Worm (Caenorhabditis elegans): ENCODE results near the gene magi-1.

The magi-1 gene

ce11 chrIV:11692071-11692673 lies 22.7 kb upstream of the magi-1 start (continued):
- no peak for TF ChIP-seq ceh-88 (GFP tag; IDR thresholded peaks at IDR 0.05)
- no peak for TF ChIP-seq unc-62 (GFP tag; optimal IDR thresholded peaks at IDR 0.05)
- peak; percentile 64 for TF ChIP-seq xbp-1 (tag; optimal IDR thresholded peaks at IDR 0.05)
- no peak for TF ChIP-seq nhr-11 (tag; optimal IDR thresholded peaks at IDR 0.05)
- no peak for TF ChIP-seq lin-39 (tag; optimal IDR thresholded peaks at IDR 0.05)
- peak; percentile 62 for TF ChIP-seq dsc-1 (tag; optimal IDR thresholded peaks at IDR 0.05)
- TF ChIP-seq fkh-4 (tag; optimal IDR thresholded peaks at IDR 0.05; ENCODE audit: borderline replicate concordance) = no peak
- peak; percentile 35 to 86 (median 66) for TF ChIP-seq ceh-82 (tag; optimal IDR thresholded peaks at IDR 0.05)
- peak; percentile 74 for TF ChIP-seq swsn-7 (tag; optimal IDR thresholded peaks at IDR 0.05)
- peak; percentile 42 for TF ChIP-seq jun-1 (tag; optimal IDR thresholded peaks at IDR 0.05)
- peak; percentile 87 for TF ChIP-seq nhr-71 (tag; optimal IDR thresholded peaks at IDR 0.05)
- TF ChIP-seq tbx-2 (tag; optimal IDR thresholded peaks at IDR 0.05) = peak; percentile 73
- peak; percentile 65 for TF ChIP-seq nhr-19 (GFP tag; conservative IDR thresholded peaks at IDR 0.05)
- TF ChIP-seq efl-3 (GFP tag; optimal IDR thresholded peaks at IDR 0.05) = no peak
- TF ChIP-seq blmp-1 (tag; optimal IDR thresholded peaks at IDR 0.05) = peak; percentile 97
- peak; percentile 87 for TF ChIP-seq nhr-77 (tag; optimal IDR thresholded peaks at IDR 0.05)
- TF ChIP-seq ztf-11 (tag; optimal IDR thresholded peaks at IDR 0.05) = no peak
- TF ChIP-seq mab-9 (GFP tag; IDR thresholded peaks at IDR 0.05) = no peak
- no peak for TF ChIP-seq nhr-84 (tag; optimal IDR thresholded peaks at IDR 0.05)
- peak; percentile 61 for TF ChIP-seq fkh-10 (GFP tag; optimal IDR thresholded peaks at IDR 0.05)
- no peak for TF ChIP-seq nhr-12 (tag; optimal IDR thresholded peaks at IDR 0.05)
- peak; percentile 77 for TF ChIP-seq nhr-90 (tag; optimal IDR thresholded peaks at IDR 0.05; ENCODE audit: poor library complexity)
- no peak for TF ChIP-seq ets-5 (GFP tag; IDR thresholded peaks at IDR 0.05)
- peak; percentile 58 for TF ChIP-seq unc-86 (tag; optimal IDR thresholded peaks at IDR 0.05)
- TF ChIP-seq tlp-1 (tag; optimal IDR thresholded peaks at IDR 0.05) = no peak
- no peak for TF ChIP-seq ceh-8 (GFP tag; optimal IDR thresholded peaks at IDR 0.05)
- no peak for TF ChIP-seq unc-30 (tag; optimal IDR thresholded peaks at IDR 0.05)
- no peak for TF ChIP-seq lin-15B (tag; optimal IDR thresholded peaks at IDR 0.05)
- TF ChIP-seq sox-4 (tag; optimal IDR thresholded peaks at IDR 0.05) = no peak
- TF ChIP-seq efl-1 (optimal IDR thresholded peaks at IDR 0.05) = peak; percentile 63 to 70
- TF ChIP-seq efl-1 (GFP tag; optimal IDR thresholded peaks at IDR 0.05 in 1 of 2) = peak; percentile 26 to 70
- TF ChIP-seq skn-1 (tag; optimal IDR thresholded peaks at IDR 0.05) = peak; percentile 60
- no peak for TF ChIP-seq ama-1 (optimal IDR thresholded peaks at IDR 0.05)
- peak; percentile 9 for TF ChIP-seq mef-2 (tag; optimal IDR thresholded peaks at IDR 0.05)
- TF ChIP-seq grh-1 (GFP tag; IDR thresholded peaks at IDR 0.05) = no peak
- peak; percentile 95 for TF ChIP-seq lin-14 (GFP tag; optimal IDR thresholded peaks at IDR 0.05)
- TF ChIP-seq snpc-4 (tag; optimal IDR thresholded peaks at IDR 0.05) = peak; percentile 31
- no peak for TF ChIP-seq fos-1 (tag; optimal IDR thresholded peaks at IDR 0.05)
- TF ChIP-seq nhr-28 (tag; optimal IDR thresholded peaks at IDR 0.05) = no peak
- peak; percentile 57 to 82 for TF ChIP-seq lin-35 (GFP tag; optimal IDR thresholded peaks at IDR 0.05)
- TF ChIP-seq lsy-2 (tag; optimal IDR thresholded peaks at IDR 0.05) = peak; percentile 60 to 85
- peak; percentile 80 for TF ChIP-seq mep-1 (tag; optimal IDR thresholded peaks at IDR 0.05)
- TF ChIP-seq ces-1 (GFP tag; optimal IDR thresholded peaks at IDR 0.05) = peak; percentile 88
- no peak for TF ChIP-seq aly-2 (tag; optimal IDR thresholded peaks at IDR 0.05)
- TF ChIP-seq alr-1 (tag; optimal IDR thresholded peaks at IDR 0.05; ENCODE audit: borderline replicate concordance) = no peak
- TF ChIP-seq unc-98 (GFP tag; IDR thresholded peaks at IDR 0.05) = no peak
- TF ChIP-seq nhr-237 (tag; optimal IDR thresholded peaks at IDR 0.05) = peak; percentile 67
- TF ChIP-seq fkh-8 (tag; optimal IDR thresholded peaks at IDR 0.05) = peak; percentile 29
- no peak for TF ChIP-seq pag-3 (tag; optimal IDR thresholded peaks at IDR 0.05; ENCODE audit: borderline replicate concordance, insufficient read depth)
- peak; percentile 85 for TF ChIP-seq elt-2 (tag; optimal IDR thresholded peaks at IDR 0.05)
- no peak; the same call in 1 of the 2 replicates for TF ChIP-seq isw-1 (GFP tag; IDR thresholded peaks at IDR 0.05)
- no peak for TF ChIP-seq hlh-17 (GFP tag; optimal IDR thresholded peaks at IDR 0.05; ENCODE audit: borderline replicate concordance)
- TF ChIP-seq sptf-1 (tag; optimal IDR thresholded peaks at IDR 0.05) = no peak

Measured in whole organism, L1 larva.